Fruit fly (Drosophila melanogaster) whole organism, wandering third instar larva: Measurements from ENCODE around the gene CG11980.

Source experiments
- Abd-B ChIP-seq: fragments of >200 bp; optimal IDR thresholded peaks from 2 replicates; lab custom pipeline; 2017; ENCODE audit warnings: missing biosample characterization, missing genetic modification characterization
- CG32264 ChIP-seq: fragments of 200-800 bp; sonication (Bioruptor generic); optimal IDR thresholded peaks from 2 replicates; lab custom pipeline; 2016; ENCODE audit warnings: missing biosample characterization, missing genetic modification characterization
- CG9705 ChIP-seq: fragments of 200-800 bp; sonication (Bioruptor generic); optimal IDR thresholded peaks from 2 replicates; lab custom pipeline; 2018; ENCODE audit warnings: missing biosample characterization, mild to moderate bottlenecking, missing genetic modification characterization
- CrebA ChIP-seq: fragments of 200-800 bp; sonication (Bioruptor generic); optimal IDR thresholded peaks from 2 replicates; lab custom pipeline; 2016; ENCODE audit warnings: missing biosample characterization, mild to moderate bottlenecking, missing genetic modification characterization, borderline replicate concordance
- Dif ChIP-seq: fragments of 200-275, 200-300 bp; sonication (Bioruptor generic); optimal IDR thresholded peaks from 2 replicates; lab custom pipeline; 2018; ENCODE audit warnings: missing biosample characterization, missing genetic modification characterization; ENCODE audit not compliant: partially characterized antibody
- GATAd ChIP-seq: sonication (Bioruptor generic); optimal IDR thresholded peaks from 2 replicates; lab custom pipeline; 2016; ENCODE audit warnings: missing biosample characterization, missing genetic modification characterization
- HLH106 ChIP-seq: fragments of 200-800 bp; optimal IDR thresholded peaks from 3 replicates; lab custom pipeline; 2019; ENCODE audit warnings: missing biosample characterization, mild to moderate bottlenecking, missing genetic modification characterization, moderate library complexity
- Hnf4 ChIP-seq: fragments of 200-800 bp; sonication (Bioruptor generic); optimal IDR thresholded peaks from 2 replicates; lab custom pipeline; 2016; ENCODE audit warnings: missing biosample characterization, mild to moderate bottlenecking, missing genetic modification characterization
- Hr78 ChIP-seq: fragments of >200 bp; optimal IDR thresholded peaks from 2 replicates; lab custom pipeline; 2017; ENCODE audit warnings: missing biosample characterization, missing genetic modification characterization
- Hr83 ChIP-seq: fragments of 200-300 bp; sonication (Bioruptor generic); optimal IDR thresholded peaks from 2 replicates; lab custom pipeline; 2016; ENCODE audit warnings: missing biosample characterization, mild to moderate bottlenecking, missing genetic modification characterization, moderate library complexity; ENCODE audit not compliant: poor library complexity, severe bottlenecking
- Mio ChIP-seq: sonication (Bioruptor generic); optimal IDR thresholded peaks from 2 replicates; lab custom pipeline; 2016; ENCODE audit warnings: missing biosample characterization, missing genetic modification characterization
- Myc ChIP-seq: fragments of >200 bp; optimal IDR thresholded peaks from 2 replicates; lab custom pipeline; 2017
- N ChIP-seq: fragments of >200 bp; optimal IDR thresholded peaks from 2 replicates; lab custom pipeline; 2018; ENCODE audit warnings: missing biosample characterization, missing external identifiers, missing genetic modification characterization
- OdsH ChIP-seq: fragments of 200-800 bp; sonication (Bioruptor generic); optimal IDR thresholded peaks from 2 replicates; lab custom pipeline; 2016; ENCODE audit warnings: missing biosample characterization, mild to moderate bottlenecking, missing genetic modification characterization
- Rel ChIP-seq, 2 experiments: fragments of 200-800 bp; sonication (Bioruptor generic) in 1 of 2; optimal IDR thresholded peaks; 2 replicates in 1 of 2; 3 replicates in 1 of 2; lab custom pipeline; 2016 to 2019; ENCODE audit warnings: mild to moderate bottlenecking in 2 of 2, missing biosample characterization in 2 of 2, missing genetic modification characterization in 2 of 2, moderate library complexity in 1 of 2
- Sp1 ChIP-seq: fragments of 200-800 bp; sonication (Bioruptor generic); optimal IDR thresholded peaks from 3 replicates; lab custom pipeline; 2019; ENCODE audit warnings: missing biosample characterization, mild to moderate bottlenecking, missing genetic modification characterization, moderate library complexity
- Vsx2 ChIP-seq: fragments of 200-300, 225-300 bp; sonication (Bioruptor generic); optimal IDR thresholded peaks from 2 replicates; lab custom pipeline; 2018; ENCODE audit warnings: missing biosample characterization, missing genetic modification characterization; ENCODE audit not compliant: partially characterized antibody
- br ChIP-seq: fragments of 200-800 bp; sonication (Bioruptor generic); optimal IDR thresholded peaks from 2 replicates; lab custom pipeline; 2016; ENCODE audit warnings: missing biosample characterization, missing genetic modification characterization
- dl ChIP-seq, 2 experiments: fragments of 175-275, 200-275 bp in 1 of 2; fragments of 200-275 bp in 1 of 2; sonication (Bioruptor generic); optimal IDR thresholded peaks; lab custom pipeline; 2018; ENCODE audit warnings: mild to moderate bottlenecking in 2 of 2, missing biosample characterization in 2 of 2, missing genetic modification characterization in 2 of 2, moderate library complexity in 2 of 2; ENCODE audit not compliant: partially characterized antibody in 2 of 2, insufficient read depth in 1 of 2
- dmrt93B ChIP-seq: fragments of 200-800 bp; sonication (Bioruptor generic); optimal IDR thresholded peaks from 2 replicates; lab custom pipeline; 2018; ENCODE audit warnings: missing biosample characterization, mild to moderate bottlenecking, missing genetic modification characterization
- dsf ChIP-seq: sonication (Bioruptor generic); optimal IDR thresholded peaks from 2 replicates; lab custom pipeline; 2016; ENCODE audit warnings: missing biosample characterization, missing genetic modification characterization, borderline replicate concordance
- ey ChIP-seq: fragments of 200-800 bp; sonication (Bioruptor generic); optimal IDR thresholded peaks from 2 replicates; lab custom pipeline; 2016; ENCODE audit warnings: missing biosample characterization, missing genetic modification characterization
- foxo ChIP-seq, 2 experiments: fragments of 200-800 bp; sonication (Bioruptor generic); optimal IDR thresholded peaks; 2 replicates in 1 of 2; 3 replicates in 1 of 2; lab custom pipeline; 2016 to 2017; ENCODE audit warnings: missing biosample characterization in 2 of 2, missing genetic modification characterization in 2 of 2
- fru ChIP-seq: fragments of 200-800 bp; sonication (Bioruptor generic); optimal IDR thresholded peaks from 3 replicates; lab custom pipeline; 2016; ENCODE audit warnings: missing biosample characterization, mild to moderate bottlenecking, missing genetic modification characterization
- h ChIP-seq: fragments of 200-800 bp; sonication (Bioruptor generic); optimal IDR thresholded peaks from 3 replicates; lab custom pipeline; 2016; ENCODE audit warnings: missing biosample characterization, mild to moderate bottlenecking, missing genetic modification characterization
- jim ChIP-seq: fragments of 175-275, 200-325 bp; sonication (Bioruptor generic); optimal IDR thresholded peaks from 2 replicates; lab custom pipeline; 2016; ENCODE audit warnings: missing biosample characterization, mild to moderate bottlenecking, missing genetic modification characterization
- lola ChIP-seq: fragments of >200 bp; optimal IDR thresholded peaks from 2 replicates; lab custom pipeline; 2017; ENCODE audit warnings: missing biosample characterization, missing genetic modification characterization
- pan ChIP-seq: fragments of >200 bp; optimal IDR thresholded peaks from 2 replicates; lab custom pipeline; 2017
- psq ChIP-seq: fragments of 200-800 bp; sonication (Bioruptor generic); optimal IDR thresholded peaks from 3 replicates; lab custom pipeline; 2017; ENCODE audit warnings: missing biosample characterization, mild to moderate bottlenecking, missing genetic modification characterization, moderate library complexity
- rgr ChIP-seq: fragments of 200-800 bp; sonication (Bioruptor generic); optimal IDR thresholded peaks from 3 replicates; lab custom pipeline; 2016; ENCODE audit warnings: missing biosample characterization, mild to moderate bottlenecking, missing genetic modification characterization
- sage ChIP-seq: fragments of 200-800 bp; sonication (Bioruptor generic); optimal IDR thresholded peaks from 2 replicates; lab custom pipeline; 2016; ENCODE audit warnings: missing biosample characterization, mild to moderate bottlenecking, missing genetic modification characterization
- sv ChIP-seq: fragments of 200-800 bp; sonication (Bioruptor generic); optimal IDR thresholded peaks from 3 replicates; lab custom pipeline; 2016; ENCODE audit warnings: missing biosample characterization, missing genetic modification characterization
- tai ChIP-seq: sonication (Bioruptor generic); optimal IDR thresholded peaks from 2 replicates; lab custom pipeline; 2016; ENCODE audit warnings: missing biosample characterization, missing genetic modification characterization
- usp ChIP-seq: fragments of >200 bp; optimal IDR thresholded peaks from 2 replicates; lab custom pipeline; 2017; ENCODE audit warnings: missing biosample characterization, missing genetic modification characterization
- woc ChIP-seq: sonication (Bioruptor generic); optimal IDR thresholded peaks from 2 replicates; lab custom pipeline; 2016; ENCODE audit warnings: missing biosample characterization, mild to moderate bottlenecking, missing genetic modification characterization

The CG11980 gene

DNA sequence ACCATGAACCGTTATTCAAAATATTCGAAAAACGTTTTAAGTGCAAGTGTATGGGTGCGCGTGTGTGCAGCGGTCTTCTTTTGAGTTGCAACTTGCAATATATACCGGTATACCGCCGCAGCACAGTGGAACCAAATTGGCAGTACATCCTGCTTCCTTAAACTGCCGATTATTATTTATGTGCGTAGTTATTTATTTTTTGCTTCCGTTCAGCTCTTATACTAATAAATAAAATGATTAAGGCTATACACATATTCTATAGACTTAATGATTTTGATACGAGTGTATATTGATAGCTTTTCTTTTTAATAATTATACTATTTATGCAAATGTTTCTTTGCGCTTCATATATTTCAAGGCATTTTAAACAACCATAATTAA, 33.9 kb upstream of the CG11980 start:
- TF ChIP-seq fru (GFP tag; lab: Kevin White, UChicago) (no peak), Mio (GFP tag; lab: Kevin White, UChicago) (no peak), sv (GFP tag; lab: Kevin White, UChicago) (no peak), dsf (GFP tag; lab: Kevin White, UChicago) (no peak), Vsx2 (GFP tag; lab: Kevin White, UChicago) (no peak), Abd-B (GFP tag; lab: Kevin White, UChicago) (no peak), ey (GFP tag; lab: Kevin White, UChicago) (no peak), sage (GFP tag; lab: Kevin White, UChicago) (no peak), Hr78 (no peak), rgr (GFP tag; lab: Kevin White, UChicago) (no peak), lola (GFP tag; lab: Kevin White, UChicago) (no peak), OdsH (GFP tag; lab: Kevin White, UChicago) (no peak)
- TF ChIP-seq, all 38 proteins: peak for 0

DNA sequence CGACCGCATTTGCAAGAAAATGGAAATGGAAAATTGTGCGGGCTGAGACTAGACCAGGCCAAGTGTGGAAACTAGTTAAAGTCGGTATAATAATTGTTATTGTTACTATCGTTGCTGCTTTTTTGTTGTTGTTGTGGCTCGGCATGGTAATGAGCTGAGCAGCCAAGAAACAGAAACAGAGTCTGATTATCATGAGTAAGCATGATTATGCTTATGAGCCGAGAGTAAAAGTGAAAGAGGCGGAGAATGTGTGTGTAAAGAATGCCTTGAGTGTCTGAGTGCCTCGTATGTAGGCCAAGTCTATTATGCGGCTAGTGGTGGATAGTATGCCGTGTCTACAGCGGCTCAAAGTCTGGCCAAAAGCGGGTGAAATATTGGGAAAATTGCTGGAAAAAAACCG, 33.1 kb upstream of the CG11980 start:
- TF ChIP-seq Rel (GFP tag; optimal IDR thresholded peaks at IDR 0.05; lab: Kevin White, UChicago): no peak
- TF ChIP-seq Rel (tag; optimal IDR thresholded peaks at IDR 0.05; lab: Kevin White, UChicago): no peak
- no peak for TF ChIP-seq CG9705 (GFP tag; lab: Kevin White, UChicago)
- TF ChIP-seq dl (GFP tag; optimal IDR thresholded peaks at IDR 0.05; lab: Kevin White, UChicago; ENCODE audit: insufficient read depth in 1 of 2, partially characterized antibody in 2 of 2): no peak
- no peak for TF ChIP-seq Abd-B (GFP tag; lab: Kevin White, UChicago)
- TF ChIP-seq pan (lab: Kevin White, UChicago): no peak
- no peak for TF ChIP-seq Sp1 (GFP tag; lab: Kevin White, UChicago)
- no peak for TF ChIP-seq dsf (GFP tag; lab: Kevin White, UChicago)
- no peak for TF ChIP-seq ey (GFP tag; lab: Kevin White, UChicago)
- TF ChIP-seq dmrt93B (GFP tag; lab: Kevin White, UChicago): no peak
- no peak for TF ChIP-seq usp (GFP tag; lab: Kevin White, UChicago)
- no peak for TF ChIP-seq br (GFP tag; lab: Kevin White, UChicago)
- no peak for TF ChIP-seq CrebA (GFP tag; lab: Kevin White, UChicago)
- TF ChIP-seq foxo (GFP tag; optimal IDR thresholded peaks at IDR 0.05; lab: Kevin White, UChicago): no peak
- TF ChIP-seq Myc: no peak
- TF ChIP-seq jim: no peak
- TF ChIP-seq sage (GFP tag; lab: Kevin White, UChicago): no peak
- TF ChIP-seq HLH106: no peak

DNA sequence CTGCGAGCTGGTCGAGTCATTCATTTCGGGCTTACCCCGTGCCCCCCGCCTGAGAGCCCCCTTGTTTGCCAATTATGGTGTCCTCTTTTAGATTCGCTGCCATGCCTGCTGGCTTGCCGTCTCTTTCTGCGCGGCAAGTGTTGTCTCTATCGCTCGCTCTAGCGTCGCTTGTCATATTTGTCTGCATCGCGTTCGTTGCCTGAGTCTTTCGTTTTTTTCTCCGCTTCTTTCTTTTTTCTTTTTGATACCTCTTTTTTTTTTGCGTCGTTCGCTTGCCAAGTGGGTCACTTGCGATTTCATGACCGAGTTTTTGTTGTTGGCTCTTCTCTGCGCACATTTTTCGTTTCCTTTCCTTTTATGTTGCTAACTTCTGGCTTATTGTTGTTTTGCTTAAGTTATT, 32.0 kb upstream of the CG11980 start:
- TF ChIP-seq psq (GFP tag; lab: Kevin White, UChicago) (peak; percentile 43), foxo (GFP tag; optimal IDR thresholded peaks at IDR 0.05; lab: Kevin White, UChicago) (no peak), sage (GFP tag; lab: Kevin White, UChicago) (no peak)

DNA sequence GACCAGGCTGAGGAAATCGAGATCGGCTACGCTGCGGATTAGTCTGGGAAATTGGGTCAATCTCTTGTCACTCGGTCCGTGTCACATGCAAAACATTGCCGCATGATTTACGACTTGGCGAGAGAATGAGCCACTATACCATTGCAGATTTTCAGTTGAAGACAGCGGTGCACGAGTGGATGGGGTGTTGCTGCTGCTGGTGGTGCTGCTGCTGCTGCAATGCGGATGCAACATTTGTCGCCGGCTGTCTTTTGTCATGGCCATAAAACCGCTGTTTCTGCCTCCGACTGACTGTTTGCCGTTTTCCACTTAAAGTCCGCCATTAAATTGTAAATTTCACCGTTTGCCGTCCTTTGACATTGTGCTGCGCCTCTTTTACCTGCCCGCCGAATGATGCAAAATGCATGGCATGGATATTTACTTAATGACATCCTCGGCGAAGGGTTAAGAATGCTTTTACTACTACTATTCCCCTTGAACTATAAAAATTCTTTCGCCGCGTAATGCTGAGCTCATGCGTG, 27.7 kb upstream of the CG11980 start:
- TF ChIP-seq sv (GFP tag; lab: Kevin White, UChicago) (no peak), dsf (GFP tag; lab: Kevin White, UChicago) (no peak), CG9705 (GFP tag; lab: Kevin White, UChicago) (no peak), jim (no peak), usp (GFP tag; lab: Kevin White, UChicago) (no peak), dmrt93B (GFP tag; lab: Kevin White, UChicago) (no peak), CG32264 (GFP tag; lab: Kevin White, UChicago) (no peak), Rel (GFP tag; optimal IDR thresholded peaks at IDR 0.05; lab: Kevin White, UChicago) (no peak), Rel (tag; optimal IDR thresholded peaks at IDR 0.05; lab: Kevin White, UChicago) (no peak), Mio (GFP tag; lab: Kevin White, UChicago) (no peak), psq (GFP tag; lab: Kevin White, UChicago) (no peak), Vsx2 (GFP tag; lab: Kevin White, UChicago) (no peak), Hnf4 (GFP tag; lab: Kevin White, UChicago) (no peak)

DNA sequence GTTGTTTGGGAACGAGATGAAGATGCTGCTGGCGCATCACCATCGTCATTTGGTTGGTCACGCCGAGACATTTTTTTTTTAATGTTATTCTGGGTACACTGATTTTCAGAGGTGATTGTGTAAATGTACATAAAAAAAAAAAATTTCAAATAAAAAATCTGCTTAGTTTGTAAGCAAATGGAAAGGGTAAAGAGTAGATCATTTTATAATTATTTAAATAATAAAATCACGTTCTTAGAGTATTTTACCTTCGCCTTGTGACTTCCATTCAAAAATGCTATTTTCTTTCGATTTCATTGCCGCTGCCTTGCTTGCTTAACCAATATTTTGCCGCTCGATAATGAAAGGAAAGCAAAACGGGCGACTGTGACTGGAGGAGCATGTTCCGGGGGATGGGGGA, 25.0 kb upstream of the CG11980 start:
- TF ChIP-seq h: peak; percentile 74
- TF ChIP-seq Rel (GFP tag; optimal IDR thresholded peaks at IDR 0.05; lab: Kevin White, UChicago): peak; percentile 42
- TF ChIP-seq Rel (tag; optimal IDR thresholded peaks at IDR 0.05; lab: Kevin White, UChicago): no peak
- peak; percentile 58 for TF ChIP-seq HLH106
- no peak for TF ChIP-seq CrebA (GFP tag; lab: Kevin White, UChicago)
- peak; percentile 38 for TF ChIP-seq tai (GFP tag; lab: Kevin White, UChicago)
- TF ChIP-seq Hr83 (GFP tag; lab: Kevin White, UChicago): no peak
- no peak for TF ChIP-seq N (GFP tag; lab: Kevin White, UChicago)
- peak in 1 of 2 experiments; percentile 69 for TF ChIP-seq foxo (GFP tag; optimal IDR thresholded peaks at IDR 0.05; lab: Kevin White, UChicago)
- peak; percentile 58 for TF ChIP-seq ey (GFP tag; lab: Kevin White, UChicago)
- TF ChIP-seq Mio (GFP tag; lab: Kevin White, UChicago): no peak
- TF ChIP-seq fru (GFP tag; lab: Kevin White, UChicago): peak; percentile 73
- peak; percentile 64 for TF ChIP-seq psq (GFP tag; lab: Kevin White, UChicago)
- peak; percentile 32 for TF ChIP-seq OdsH (GFP tag; lab: Kevin White, UChicago)
- no peak for TF ChIP-seq Dif
- peak; percentile 40 for TF ChIP-seq dmrt93B (GFP tag; lab: Kevin White, UChicago)
- peak; percentile 65 for TF ChIP-seq rgr (GFP tag; lab: Kevin White, UChicago)
- TF ChIP-seq Hnf4 (GFP tag; lab: Kevin White, UChicago): peak; percentile 18
- no peak for TF ChIP-seq dl (GFP tag; optimal IDR thresholded peaks at IDR 0.05; lab: Kevin White, UChicago; ENCODE audit: insufficient read depth in 1 of 2, partially characterized antibody in 2 of 2)
- TF ChIP-seq Myc: no peak
- TF ChIP-seq Sp1 (GFP tag; lab: Kevin White, UChicago): peak; percentile 78
- TF ChIP-seq GATAd (GFP tag; lab: Kevin White, UChicago): no peak
- TF ChIP-seq Abd-B (GFP tag; lab: Kevin White, UChicago): no peak
- TF ChIP-seq usp (GFP tag; lab: Kevin White, UChicago): no peak
- peak; percentile 52 for TF ChIP-seq sage (GFP tag; lab: Kevin White, UChicago)
- peak; percentile 67 for TF ChIP-seq woc (GFP tag; lab: Kevin White, UChicago)
